Fruit fly (Drosophila melanogaster) S2 (cell line): ENCODE data around the gene drm.

Source experiments
- CG8478 ChIP-seq: fragments of >200 bp; optimal IDR thresholded peaks from 2 replicates; lab custom pipeline; 2018
- CTCF ChIP-seq, 2 experiments: fragments of >200 bp; optimal IDR thresholded peaks; 2 replicates each; lab custom pipeline; 2018

dm6 chr2L:3594629-3595028 lies 55.6 kb downstream of the drm start:
- TF ChIP-seq CG8478 (lab: Kevin White, UChicago) (no peak), CTCF (optimal IDR thresholded peaks at IDR 0.05; lab: Kevin White, UChicago) (no peak)
